Worm (Caenorhabditis elegans) whole organism, L4 larva: ENCODE data around the gene C05D11.5.
A peak's percentile ranks its signal among the peaks of the same experiment; 100 is the strongest.

Source experiments
- ZK546.5 ChIP-seq, 2 experiments: sonication (generic microtip); optimal IDR thresholded peaks; 2 replicates each; lab custom pipeline; 2017; ENCODE audit warnings: missing biosample characterization in 2 of 2, missing genetic modification characterization in 2 of 2
- ceh-82 ChIP-seq: sonication (generic microtip); optimal IDR thresholded peaks from 2 replicates; lab custom pipeline; 2017; ENCODE audit warnings: missing biosample characterization, missing genetic modification characterization
- daf-16 ChIP-seq, 3 experiments: sonication (generic microtip); optimal IDR thresholded peaks; 2 replicates each; lab custom pipeline; 2016 to 2017; ENCODE audit warnings: missing genetic modification characterization in 3 of 3, missing genetic modification reagents in 3 of 3, mild to moderate bottlenecking in 2 of 3, missing compliant biosample characterization in 2 of 3, missing biosample characterization in 1 of 3, moderate library complexity in 1 of 3
- dve-1 ChIP-seq: sonication (generic microtip); optimal IDR thresholded peaks from 2 replicates; lab custom pipeline; 2017; ENCODE audit warnings: antibody characterized with exemption, mild to moderate bottlenecking, missing genetic modification characterization, missing compliant biosample characterization; ENCODE audit not compliant: insufficient read depth
- jun-1 ChIP-seq: fragments of 150-350 bp; optimal IDR thresholded peaks from 2 replicates; lab custom pipeline; 2014; ENCODE audit warnings: missing biosample characterization, missing genetic modification reagents, missing genetic modification characterization
- lin-13 ChIP-seq: fragments of 150-350 bp; optimal IDR thresholded peaks from 2 replicates; lab custom pipeline; 2014; ENCODE audit warnings: missing biosample characterization, missing genetic modification reagents, missing genetic modification characterization
- mdl-1 ChIP-seq, 2 experiments: fragments of 150-350 bp in 1 of 2; sonication (generic microtip) in 1 of 2; optimal IDR thresholded peaks; 2 replicates each; lab custom pipeline; 2014 to 2017; ENCODE audit warnings: missing biosample characterization in 2 of 2, missing genetic modification characterization in 2 of 2
- mxl-2 ChIP-seq: fragments of 200-800 bp; sonication (Bioruptor generic); conservative IDR thresholded peaks from 2 replicates; pipeline ENCODE4 v1.3.6; 2022; ENCODE audit warnings: missing genetic modification reagents, missing genetic modification characterization, missing compliant biosample characterization
- nhr-237 ChIP-seq: sonication (generic microtip); optimal IDR thresholded peaks from 2 replicates; lab custom pipeline; 2017; ENCODE audit warnings: missing biosample characterization, missing genetic modification characterization
- nhr-6 ChIP-seq: fragments of 150-350 bp; optimal IDR thresholded peaks from 2 replicates; lab custom pipeline; 2014; ENCODE audit warnings: missing biosample characterization, missing genetic modification characterization
- skn-1 ChIP-seq: fragments of 150-350 bp; optimal IDR thresholded peaks from 2 replicates; lab custom pipeline; 2014; ENCODE audit warnings: missing biosample characterization, missing genetic modification characterization
- unc-130 ChIP-seq: sonication (generic microtip); optimal IDR thresholded peaks from 2 replicates; lab custom pipeline; 2016; ENCODE audit warnings: missing genetic modification reagents, missing genetic modification characterization, missing compliant biosample characterization
- unc-62 ChIP-seq, 3 experiments: fragments of 150-350 bp in 1 of 3; sonication (generic microtip); optimal IDR thresholded peaks in 2 of 3; peaks in 1 of 3; 1 replicate in 1 of 3; 2 replicates in 2 of 3; lab custom pipeline; 2014 to 2017; ENCODE audit warnings: missing biosample characterization in 3 of 3, missing genetic modification characterization in 3 of 3, missing genetic modification reagents in 3 of 3, missing genotype in 1 of 3

ce11 chrIII:6431766-6432228 lies 20.0 kb upstream of the C05D11.5 start, which contains the start of the genes mrps-17 and txdc-9:
- TF ChIP-seq ZK546.5 (tag; optimal IDR thresholded peaks at IDR 0.05; lab: Kevin White, UChicago) (no peak), dve-1 (tag; lab: Kevin White, UChicago) (peak; percentile 71), nhr-6 (tag; lab: Kevin White, UChicago) (peak; percentile 84), daf-16 (GFP tag; optimal IDR thresholded peaks at IDR 0.05; lab: Kevin White, UChicago) (no peak), daf-16 (tag; optimal IDR thresholded peaks at IDR 0.05; lab: Kevin White, UChicago) (no peak), unc-62 (GFP tag; optimal IDR thresholded peaks at IDR 0.05 in 1 of 2; lab: Kevin White, UChicago) (no peak), unc-62 (tag; optimal IDR thresholded peaks at IDR 0.05; lab: Kevin White, UChicago) (no peak), lin-13 (peak; percentile 31), ceh-82 (no peak), mdl-1 (tag; optimal IDR thresholded peaks at IDR 0.05; lab: Kevin White, UChicago) (peak in 1 of 2 experiments; percentile 19), nhr-237 (tag; lab: Kevin White, UChicago) (no peak), skn-1 (tag; lab: Kevin White, UChicago) (no peak), mxl-2 (GFP tag; lab: Robert Waterston, UW) (no peak), jun-1 (tag; lab: Kevin White, UChicago) (no peak), unc-130 (GFP tag; lab: Kevin White, UChicago) (no peak)
